Fruit fly (Drosophila melanogaster) whole organism, embryonic: ENCODE measurements around the gene rdhB.
A peak's percentile ranks its signal among the peaks of the same experiment; 100 is the strongest.

Experiments used
- Awh ChIP-seq: fragments of 200-800 bp; sonication (Bioruptor generic); IDR thresholded peaks from 2 replicates; pipeline ENCODE4, ENCODE4 v1.3.6; 2022; ENCODE audit warnings: missing biosample characterization, missing genetic modification characterization
- B-H1 ChIP-seq: fragments of 200-800 bp; sonication (Bioruptor generic); IDR thresholded peaks from 3 replicates; pipeline ENCODE4 v1.3.6; 2022; ENCODE audit warnings: missing biosample characterization, missing genetic modification characterization
- CG10462 ChIP-seq: fragments of 200-800 bp; sonication (Bioruptor generic); optimal IDR thresholded peaks from 2 replicates; lab custom pipeline; 2016; ENCODE audit warnings: missing biosample characterization, missing genetic modification characterization
- CG12769 ChIP-seq: fragments of 200-800 bp; sonication (Bioruptor generic); optimal IDR thresholded peaks from 2 replicates; lab custom pipeline; 2019; ENCODE audit warnings: missing biosample characterization, mild to moderate bottlenecking, missing genetic modification characterization, moderate library complexity
- CG13894 ChIP-seq: fragments of 200-800 bp; sonication (Bioruptor generic); optimal IDR thresholded peaks from 3 replicates; lab custom pipeline; 2018; ENCODE audit warnings: missing biosample characterization, mild to moderate bottlenecking, missing genetic modification characterization, moderate library complexity
- CG17186 ChIP-seq: fragments of 200-800 bp; sonication (Bioruptor generic); optimal IDR thresholded peaks from 3 replicates; lab custom pipeline; 2017; ENCODE audit warnings: missing biosample characterization, missing genetic modification reagents, missing genetic modification characterization
- CG2116 ChIP-seq: fragments of 200-800 bp; sonication (Bioruptor generic); optimal IDR thresholded peaks from 3 replicates; lab custom pipeline; 2018; ENCODE audit warnings: missing biosample characterization, mild to moderate bottlenecking, missing genetic modification characterization
- CG32767 ChIP-seq: fragments of 200-800 bp; sonication (Bioruptor generic); IDR thresholded peaks from 2 replicates; pipeline ENCODE4 v1.3.6; 2022; ENCODE audit warnings: missing biosample characterization, missing genetic modification characterization
- CG3847 ChIP-seq: fragments of 200-800 bp; sonication (Bioruptor generic); IDR thresholded peaks from 2 replicates; pipeline ENCODE4 v1.3.6; 2022; ENCODE audit warnings: missing biosample characterization, missing genetic modification characterization
- CG6654 ChIP-seq: fragments of 200-800 bp; sonication (Bioruptor generic); optimal IDR thresholded peaks from 2 replicates; lab custom pipeline; 2017; ENCODE audit warnings: missing biosample characterization, mild to moderate bottlenecking, missing genetic modification characterization
- CG6765 ChIP-seq: fragments of 200-800 bp; sonication (Bioruptor generic); optimal IDR thresholded peaks from 3 replicates; lab custom pipeline; 2017; ENCODE audit warnings: missing biosample characterization, mild to moderate bottlenecking, missing genetic modification characterization
- CG7556 ChIP-seq: fragments of 200-800 bp; sonication (Bioruptor generic); optimal IDR thresholded peaks from 2 replicates; lab custom pipeline; 2017; ENCODE audit warnings: missing biosample characterization, mild to moderate bottlenecking, missing genetic modification characterization
- CG7786 ChIP-seq: fragments of 200-800 bp; sonication (Bioruptor generic); optimal IDR thresholded peaks from 2 replicates; lab custom pipeline; 2016; ENCODE audit warnings: missing biosample characterization, missing genetic modification characterization
- CG8089 ChIP-seq: fragments of 200-800 bp; sonication (Bioruptor generic); optimal IDR thresholded peaks from 3 replicates; lab custom pipeline; 2016; ENCODE audit warnings: missing biosample characterization, missing genetic modification characterization
- CG9817 ChIP-seq: fragments of 200-800 bp; sonication (Bioruptor generic); optimal IDR thresholded peaks from 2 replicates; lab custom pipeline; 2018; ENCODE audit warnings: missing biosample characterization, mild to moderate bottlenecking, missing genetic modification characterization, moderate library complexity
- Ets65A ChIP-seq: fragments of 200-800 bp; sonication (Bioruptor generic); peaks from one replicate; lab custom pipeline; 2016; ENCODE audit warnings: missing biosample characterization, missing genetic modification characterization
- MBD-R2 ChIP-seq: fragments of 200-800 bp; sonication (Bioruptor generic); IDR thresholded peaks from 2 replicates; pipeline ENCODE4 v1.3.6; 2022; ENCODE audit warnings: missing biosample characterization, missing genetic modification characterization
- Pdp1 ChIP-seq, 2 experiments: fragments of 200-800 bp; sonication (Bioruptor generic); optimal IDR thresholded peaks; 3 replicates each; lab custom pipeline; 2016; ENCODE audit warnings: missing biosample characterization in 2 of 2, missing genetic modification characterization in 2 of 2, mild to moderate bottlenecking in 1 of 2, moderate library complexity in 1 of 2
- Trl ChIP-seq, 3 experiments: fragments of >200 bp in 2 of 3; fragments of 200-800 bp in 1 of 3; sonication (Bioruptor generic) in 1 of 3; optimal IDR thresholded peaks; 2 replicates in 1 of 3; 3 replicates in 2 of 3; lab custom pipeline; 2016 to 2017; ENCODE audit warnings: missing biosample characterization in 1 of 3, missing genetic modification characterization in 1 of 3
- Vsx1 ChIP-seq: fragments of 200-800 bp; sonication (Bioruptor generic); optimal IDR thresholded peaks from 2 replicates; lab custom pipeline; 2017; ENCODE audit warnings: missing biosample characterization, mild to moderate bottlenecking, missing genetic modification characterization, missing genetic modification reagents
- abd-A ChIP-seq: fragments of 200-800 bp; sonication (Bioruptor generic); optimal IDR thresholded peaks from 3 replicates; lab custom pipeline; 2019; ENCODE audit warnings: missing biosample characterization, mild to moderate bottlenecking, missing genetic modification characterization, moderate library complexity
- cas ChIP-seq: fragments of 200-800 bp; sonication (Bioruptor generic); IDR thresholded peaks from 2 replicates; pipeline ENCODE4 v1.3.6; 2022; ENCODE audit warnings: missing biosample characterization, missing genetic modification characterization
- chinmo ChIP-seq: fragments of 200-800 bp; sonication (Bioruptor generic); IDR thresholded peaks from 4 replicates; pipeline ENCODE4 v1.3.6; 2022; ENCODE audit warnings: missing biosample characterization, missing genetic modification characterization; ENCODE audit not compliant: partially characterized antibody
- dpn ChIP-seq, 2 experiments: fragments of 200-800 bp; sonication (Bioruptor generic); optimal IDR thresholded peaks; 3 replicates each; lab custom pipeline; 2016; ENCODE audit warnings: missing biosample characterization in 2 of 2, missing genetic modification characterization in 2 of 2
- ems ChIP-seq: fragments of 200-800 bp; sonication (Bioruptor generic); optimal IDR thresholded peaks from 3 replicates; lab custom pipeline; 2016; ENCODE audit warnings: missing biosample characterization, missing genetic modification characterization
- en ChIP-seq: fragments of 200-800 bp; sonication (Bioruptor generic); optimal IDR thresholded peaks from 2 replicates; lab custom pipeline; 2016; ENCODE audit warnings: missing biosample characterization, missing genetic modification characterization
- gsb-n ChIP-seq: fragments of 200-800 bp; sonication (Bioruptor generic); optimal IDR thresholded peaks from 3 replicates; lab custom pipeline; 2018; ENCODE audit warnings: missing biosample characterization, mild to moderate bottlenecking, missing genetic modification characterization
- jigr1 ChIP-seq: fragments of 200-800 bp; sonication (Bioruptor generic); IDR thresholded peaks from 3 replicates; pipeline ENCODE4 v1.3.6; 2022; ENCODE audit warnings: missing biosample characterization, missing genetic modification characterization
- nerfin-1 ChIP-seq: fragments of 200-800 bp; sonication (Bioruptor generic); optimal IDR thresholded peaks from 3 replicates; lab custom pipeline; 2019; ENCODE audit warnings: missing biosample characterization, mild to moderate bottlenecking, missing genetic modification characterization, moderate library complexity
- oc ChIP-seq: fragments of 200-800 bp; sonication (Bioruptor generic); optimal IDR thresholded peaks from 2 replicates; lab custom pipeline; 2018; ENCODE audit warnings: missing biosample characterization, mild to moderate bottlenecking, missing genetic modification characterization, moderate library complexity
- onecut ChIP-seq: fragments of 200-800 bp; sonication (Bioruptor generic); IDR thresholded peaks from 2 replicates; pipeline ENCODE4 v1.3.6; 2022; ENCODE audit warnings: missing biosample characterization, missing genetic modification characterization
- org-1 ChIP-seq: fragments of 200-800 bp; sonication (Bioruptor generic); optimal IDR thresholded peaks from 2 replicates; lab custom pipeline; 2017; ENCODE audit warnings: missing biosample characterization, missing genetic modification characterization
- prd ChIP-seq, 3 experiments: fragments of >200 bp in 2 of 3; fragments of 200-800 bp in 1 of 3; sonication (Bioruptor generic) in 1 of 3; optimal IDR thresholded peaks in 2 of 3; IDR thresholded peaks in 1 of 3; 2 replicates in 2 of 3; 3 replicates in 1 of 3; pipeline versions ENCODE4 v1.3.6 to Lab custom; 2017 to 2022; ENCODE audit warnings: missing biosample characterization in 1 of 3, missing genetic modification characterization in 1 of 3
- ro ChIP-seq: fragments of 200-800 bp; sonication (Bioruptor generic); IDR thresholded peaks from 2 replicates; pipeline ENCODE4 v1.3.6; 2022; ENCODE audit warnings: missing biosample characterization, missing genetic modification characterization
- sd ChIP-seq: fragments of 200-800 bp; sonication (Bioruptor generic); optimal IDR thresholded peaks from 3 replicates; lab custom pipeline; 2018; ENCODE audit warnings: missing biosample characterization, mild to moderate bottlenecking, missing genetic modification characterization, moderate library complexity
- stc ChIP-seq: fragments of 200-800 bp; sonication (Bioruptor generic); IDR thresholded peaks from 2 replicates; pipeline ENCODE4 v1.3.6; 2022; ENCODE audit warnings: missing biosample characterization, missing genetic modification characterization
- tna ChIP-seq: fragments of 200-800 bp; sonication (Bioruptor generic); IDR thresholded peaks from 2 replicates; pipeline ENCODE4 v1.3.6; 2022; ENCODE audit warnings: missing biosample characterization, missing genetic modification characterization; ENCODE audit not compliant: partially characterized antibody
- toy ChIP-seq: fragments of 200-800 bp; sonication (Bioruptor generic); IDR thresholded peaks from 2 replicates; pipeline ENCODE4 v1.3.6; 2022; ENCODE audit warnings: missing biosample characterization, missing genetic modification characterization
- vvl ChIP-seq: fragments of 200-800 bp; sonication (Bioruptor generic); IDR thresholded peaks from 2 replicates; pipeline ENCODE4 v1.3.6; 2022; ENCODE audit warnings: missing biosample characterization, missing genetic modification characterization

rdhB gene

dm6 chr3R:22330512-22331119 is 20.9 kb upstream of the rdhB start, which contains the start of gene CG33721:
TSS of gene CG33721 (plus strand) at chr3R:22331069.
- TF ChIP-seq jigr1 (GFP tag; lab: Robert Waterston, UW): no peak
- peak; percentile 72; the same call in 1 of the 2 replicates for TF ChIP-seq Awh
- peak; percentile 66 for TF ChIP-seq Vsx1 (GFP tag; lab: Kevin White, UChicago)
- peak; percentile 20 for TF ChIP-seq sd (tag; lab: Kevin White, UChicago)
- TF ChIP-seq B-H1 (GFP tag; lab: Robert Waterston, UW): no peak; the same call in 2 of the 3 replicates
- no peak for TF ChIP-seq nerfin-1 (tag; lab: Kevin White, UChicago)
- no peak for TF ChIP-seq org-1 (GFP tag; lab: Kevin White, UChicago)
- no peak for TF ChIP-seq CG7556 (GFP tag; lab: Kevin White, UChicago)
- peak; percentile 83 for TF ChIP-seq vvl
- peak; percentile 72 for TF ChIP-seq abd-A
- no peak for TF ChIP-seq MBD-R2 (GFP tag; lab: Robert Waterston, UW)
- no peak for TF ChIP-seq Trl (optimal IDR thresholded peaks at IDR 0.05; lab: Kevin White, UChicago)
- TF ChIP-seq Trl (GFP tag; optimal IDR thresholded peaks at IDR 0.05; lab: Kevin White, UChicago): no peak
- TF ChIP-seq CG7786 (GFP tag; lab: Kevin White, UChicago): no peak
- TF ChIP-seq CG8089 (GFP tag; lab: Kevin White, UChicago): no peak
- TF ChIP-seq cas (GFP tag; lab: Robert Waterston, UW): no peak
- TF ChIP-seq CG2116 (GFP tag; lab: Kevin White, UChicago): no peak
- no peak for TF ChIP-seq CG10462
- TF ChIP-seq oc (tag; lab: Kevin White, UChicago): peak; percentile 18
- TF ChIP-seq onecut (GFP tag; lab: Robert Waterston, UW): no peak
- no peak for TF ChIP-seq dpn (GFP tag; optimal IDR thresholded peaks at IDR 0.05; lab: Kevin White, UChicago)
- TF ChIP-seq Ets65A (GFP tag; lab: Kevin White, UChicago): peak; percentile 78
- TF ChIP-seq CG9817 (tag; lab: Kevin White, UChicago): no peak

DNA sequence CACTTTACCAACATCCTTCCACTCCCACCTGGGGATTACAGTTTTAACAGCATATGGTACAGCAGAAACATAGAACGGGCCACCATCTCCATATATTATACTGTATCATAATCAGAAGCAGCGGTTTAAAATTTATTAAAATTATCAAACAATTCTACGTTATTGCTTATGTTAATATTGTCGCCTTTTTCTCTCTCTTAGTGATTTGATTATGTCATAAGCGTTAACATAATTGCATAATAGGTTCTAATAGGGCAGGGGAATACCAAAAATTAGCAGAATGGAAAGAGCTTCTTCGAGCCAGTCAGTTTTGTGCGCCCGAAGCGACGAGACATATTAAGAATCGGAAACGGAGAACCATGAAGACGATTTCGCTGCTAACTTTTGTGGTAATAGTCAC is 19.8 kb upstream of the rdhB start, which contains the start of gene CG13862:
Gene CG13862 (plus strand): TSS at position 301 of the 400 bp plus-strand sequence.
- TF ChIP-seq CG12769 (peak; percentile 13), CG13894 (tag; lab: Kevin White, UChicago) (peak; percentile 70), CG17186 (no peak), chinmo (GFP tag; lab: Robert Waterston, UW) (0 out of 4 replicates have a peak, but pooled peaks have one; percentile 44), CG6654 (GFP tag; lab: Kevin White, UChicago) (peak; percentile 16), CG3847 (GFP tag; lab: Robert Waterston, UW) (no peak), Pdp1 (GFP tag; optimal IDR thresholded peaks at IDR 0.05; lab: Kevin White, UChicago) (peak in 1 of 2 experiments; percentile 55)

DNA sequence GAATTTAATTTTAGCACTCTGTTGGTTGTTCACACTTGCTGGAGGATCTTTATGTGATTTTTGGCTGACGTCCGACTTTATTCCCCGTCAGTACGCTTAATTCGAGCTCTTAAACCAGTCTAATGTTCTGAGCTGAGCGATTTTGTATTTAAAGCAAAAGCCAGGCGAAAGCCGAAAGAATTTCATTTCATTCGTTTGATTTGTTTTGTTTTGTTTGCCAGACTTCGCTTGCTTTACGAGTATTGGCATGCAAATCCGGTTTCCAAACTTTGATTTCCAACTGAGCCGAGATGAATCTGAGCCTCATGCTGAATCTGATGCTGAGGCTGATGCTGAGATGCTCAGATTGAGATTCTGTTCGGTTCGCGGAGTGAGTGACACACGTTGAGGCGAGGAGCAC is 17.4 kb upstream of the rdhB start, which contains the start of gene CG5391:
Gene CG5391 (minus strand): TSS at position 101 of the 400 bp plus-strand sequence.
- no peak for TF ChIP-seq CG6765 (GFP tag; lab: Kevin White, UChicago)
- TF ChIP-seq ro (GFP tag; lab: Robert Waterston, UW): no peak
- TF ChIP-seq tna (GFP tag; lab: Robert Waterston, UW): no peak
- TF ChIP-seq stc (GFP tag; lab: Robert Waterston, UW): no peak
- TF ChIP-seq ems (GFP tag; lab: Kevin White, UChicago): no peak
- no peak for TF ChIP-seq CG32767 (GFP tag; lab: Robert Waterston, UW)
- TF ChIP-seq prd (optimal IDR thresholded peaks at IDR 0.05; lab: Kevin White, UChicago): no peak
- no peak for TF ChIP-seq prd (GFP tag; IDR thresholded peaks at IDR 0.05; lab: Robert Waterston, UW)
- no peak for TF ChIP-seq en
- TF ChIP-seq gsb-n: no peak
- TF ChIP-seq toy (GFP tag; lab: Robert Waterston, UW): no peak
